Worm (Caenorhabditis elegans) whole organism, L2 larva: ENCODE results near the gene str-33.

Experiments
- ceh-16 ChIP-seq: fragments of 150-350 bp; optimal IDR thresholded peaks from 2 replicates; lab custom pipeline; 2014; ENCODE audit warnings: missing biosample characterization, missing genetic modification characterization
- elt-3 ChIP-seq: sonication (generic microtip); optimal IDR thresholded peaks from 2 replicates; lab custom pipeline; 2017; ENCODE audit warnings: missing biosample characterization, missing genetic modification characterization
- unc-62 ChIP-seq: fragments of 150-350 bp; optimal IDR thresholded peaks from 2 replicates; lab custom pipeline; 2014; ENCODE audit warnings: missing biosample characterization, missing genetic modification reagents, missing genetic modification characterization
- zag-1 ChIP-seq: fragments of 150-350 bp; optimal IDR thresholded peaks from 2 replicates; lab custom pipeline; 2014; ENCODE audit warnings: missing biosample characterization, missing genetic modification characterization

- TF ChIP-seq ceh-16 (tag; lab: Kevin White, UChicago) = no peak
- no peak for TF ChIP-seq zag-1 (tag; lab: Kevin White, UChicago)
- no peak for TF ChIP-seq unc-62 (GFP tag; lab: Kevin White, UChicago)
- TF ChIP-seq elt-3 (tag; lab: Kevin White, UChicago) = no peak
These were observed 44.1 kb upstream of the str-33 start for ce11 chrV:2684227-2684626.
